Worm (Caenorhabditis elegans): ENCODE measurements around the gene T10D4.15.

- TF ChIP-seq skn-1 (tag; optimal IDR thresholded peaks at IDR 0.05) (no peak), isw-1 (GFP tag; IDR thresholded peaks at IDR 0.05) (no peak), elt-3 (tag; optimal IDR thresholded peaks at IDR 0.05) (no peak), ama-1 (optimal IDR thresholded peaks at IDR 0.05) (no peak), lin-39 (tag; optimal IDR thresholded peaks at IDR 0.05) (no peak), unc-62 (GFP tag; optimal IDR thresholded peaks at IDR 0.05) (no peak), nhr-11 (tag; optimal IDR thresholded peaks at IDR 0.05) (no peak), ztf-4 (tag; optimal IDR thresholded peaks at IDR 0.05) (no peak), egl-27 (tag; optimal IDR thresholded peaks at IDR 0.05) (no peak), fkh-8 (tag; optimal IDR thresholded peaks at IDR 0.05) (no peak)
These were observed 8.1 kb upstream of the T10D4.15 start, which contains the start of gene sri-54 for ce11 chrII:3137804-3138203.

Data from whole organism, L1 larva.